Worm (Caenorhabditis elegans) whole organism, L2 larva: Measurements from ENCODE around the gene ntl-3.

Experiments used
- C34F6.9 ChIP-seq: fragments of 150-350 bp; optimal IDR thresholded peaks from 2 replicates; lab custom pipeline; 2014; ENCODE audit warnings: missing biosample characterization, missing genetic modification characterization
- ceh-82 ChIP-seq: fragments of 150-350 bp; optimal IDR thresholded peaks from 2 replicates; lab custom pipeline; 2014; ENCODE audit warnings: missing biosample characterization, missing genetic modification characterization
- dmd-4 ChIP-seq: sonication (generic microtip); optimal IDR thresholded peaks from 2 replicates; lab custom pipeline; 2017; ENCODE audit warnings: missing biosample characterization, missing genetic modification characterization
- gmeb-1 ChIP-seq: fragments of 150-350 bp; optimal IDR thresholded peaks from 2 replicates; lab custom pipeline; 2014; ENCODE audit warnings: missing biosample characterization, missing genetic modification characterization
- lin-39 ChIP-seq: fragments of 150-350 bp; optimal IDR thresholded peaks from 2 replicates; lab custom pipeline; 2014; ENCODE audit warnings: missing biosample characterization, missing genetic modification reagents, missing genetic modification characterization
- nhr-12 ChIP-seq: fragments of 150-350 bp; optimal IDR thresholded peaks from 2 replicates; lab custom pipeline; 2014; ENCODE audit warnings: missing biosample characterization, missing genetic modification characterization

ntl-3 gene

ce11 chrIII:11781800-11782199 lies 64.5 kb downstream of the ntl-3 start, which contains the start of gene srd-74:
srd-74 (plus strand) TSS chrIII:11782100.
- TF ChIP-seq ceh-82 (tag; lab: Kevin White, UChicago) (no peak), lin-39 (tag; lab: Kevin White, UChicago) (no peak), dmd-4 (no peak), gmeb-1 (tag; lab: Kevin White, UChicago) (no peak), nhr-12 (tag; lab: Kevin White, UChicago) (no peak), C34F6.9 (no peak)
